Worm (Caenorhabditis elegans) whole organism, L2 larva: ENCODE data around the gene C16A3.2.

Source experiments
- lin-39 ChIP-seq: fragments of 150-350 bp; optimal IDR thresholded peaks from 2 replicates; lab custom pipeline; 2014; ENCODE audit warnings: missing biosample characterization, missing genetic modification reagents, missing genetic modification characterization
- mdl-1 ChIP-seq, 2 experiments: fragments of 150-350 bp in 1 of 2; sonication (generic microtip) in 1 of 2; optimal IDR thresholded peaks; 2 replicates each; lab custom pipeline; 2017; ENCODE audit warnings: missing biosample characterization in 2 of 2, missing genetic modification characterization in 2 of 2
- nhr-11 ChIP-seq: fragments of 150-350 bp; optimal IDR thresholded peaks from 2 replicates; lab custom pipeline; 2014; ENCODE audit warnings: missing biosample characterization, missing genetic modification characterization
- ztf-11 ChIP-seq: sonication (generic microtip); optimal IDR thresholded peaks from 2 replicates; lab custom pipeline; 2017; ENCODE audit warnings: missing biosample characterization, missing genetic modification characterization

- TF ChIP-seq ztf-11 (tag; lab: Kevin White, UChicago): no peak
- no peak for TF ChIP-seq lin-39
- no peak for TF ChIP-seq nhr-11 (tag; lab: Kevin White, UChicago)
- TF ChIP-seq mdl-1 (tag; optimal IDR thresholded peaks at IDR 0.05; lab: Kevin White, UChicago): no peak
Measured at ce11 chrIII:6432939-6433338, 43.3 kb downstream of the C16A3.2 start, which contains the start of gene vps-16.
